Worm (Caenorhabditis elegans) whole organism, L4/young adult: Measurements from ENCODE around the gene Y37E11AM.3.

Experiments used
- dao-5 ChIP-seq: sonication (generic microtip); optimal IDR thresholded peaks from 2 replicates; lab custom pipeline; 2016; ENCODE audit warnings: missing genotype, missing genetic modification characterization, moderate library complexity, missing compliant biosample characterization
- him-1 ChIP-seq: sonication (generic microtip); optimal IDR thresholded peaks from 2 replicates; lab custom pipeline; 2016; ENCODE audit warnings: missing genotype, missing genetic modification reagents, missing genetic modification characterization, missing compliant biosample characterization

DNA sequence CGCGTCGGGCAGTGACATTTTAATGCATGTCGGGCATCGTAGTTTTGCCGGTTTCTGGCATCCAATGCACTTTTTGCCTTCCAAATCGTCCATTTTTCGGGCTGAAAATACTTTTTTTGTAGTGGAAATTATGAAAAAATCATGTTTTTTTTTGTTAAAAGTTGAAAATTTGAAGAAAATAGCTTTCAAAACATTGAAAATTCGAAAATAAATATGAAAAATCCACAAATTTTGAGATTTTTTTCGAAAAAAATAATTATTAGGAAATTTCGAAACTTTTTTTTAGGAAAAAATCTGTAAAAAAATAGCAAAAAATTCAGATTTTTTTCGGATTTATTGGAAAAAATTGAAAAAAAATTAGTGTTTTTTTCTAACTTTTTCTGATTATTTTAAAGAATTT, 32.2 kb downstream of the Y37E11AM.3 start, which contains the start of gene map-1:
- TF ChIP-seq him-1 (tag; lab: Kevin White, UChicago): no peak
- no peak for TF ChIP-seq dao-5 (tag; lab: Kevin White, UChicago)
